Worm (Caenorhabditis elegans): ENCODE measurements around the gene dct-8.

- no peak for TF ChIP-seq tab-1 (GFP tag; IDR thresholded peaks at IDR 0.05)
- TF ChIP-seq ztf-23 (GFP tag; IDR thresholded peaks at IDR 0.05) = no peak
- no peak for TF ChIP-seq ref-1 (GFP tag; conservative IDR thresholded peaks at IDR 0.05)
- TF ChIP-seq flt-1 (GFP tag; IDR thresholded peaks at IDR 0.05) = no peak
- no peak for TF ChIP-seq T22C8.4 (GFP tag; IDR thresholded peaks at IDR 0.05)
- TF ChIP-seq klf-2 (GFP tag; conservative IDR thresholded peaks at IDR 0.05) = no peak
- TF ChIP-seq ztf-29 (GFP tag; IDR thresholded peaks at IDR 0.05) = no peak
- TF ChIP-seq cog-1 (tag; optimal IDR thresholded peaks at IDR 0.05) = no peak
- TF ChIP-seq med-1 (GFP tag; optimal IDR thresholded peaks at IDR 0.05; ENCODE audit: insufficient read depth) = no peak
Measured at ce11 chrIV:3919506-3919905, 24.6 kb downstream of the dct-8 start, which contains the start of gene srz-19.
